Worm (Caenorhabditis elegans): ENCODE measurements around the gene sre-24.

sre-24 gene

DNA sequence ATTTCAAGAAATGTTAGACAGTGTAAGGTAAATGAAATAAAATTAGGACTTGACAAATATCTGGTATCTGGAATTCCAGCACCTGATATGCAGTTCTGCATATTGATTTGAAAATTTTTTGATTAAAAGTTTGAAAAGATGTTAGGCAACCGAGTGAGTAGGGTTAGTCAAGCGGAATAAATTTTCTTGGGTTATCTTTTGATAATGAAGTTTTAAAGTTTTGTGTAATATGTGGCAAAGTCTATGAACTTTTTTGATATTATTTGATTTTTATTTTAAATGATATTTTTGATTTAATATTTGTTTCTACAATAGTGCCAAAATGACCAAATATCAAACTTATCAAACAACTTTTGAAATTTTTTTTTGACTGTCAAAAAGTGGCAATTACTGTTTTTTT lies 15.0 kb upstream of the sre-24 start, which contains the start of gene srh-241:
Gene srh-241, minus strand, starts transcription at position 101 of the 400 bp plus-strand sequence.
- no peak for TF ChIP-seq lsy-12 (tag; optimal IDR thresholded peaks at IDR 0.05)
- TF ChIP-seq ztf-4 (tag; optimal IDR thresholded peaks at IDR 0.05), result no peak
- TF ChIP-seq elt-3 (tag; optimal IDR thresholded peaks at IDR 0.05), result no peak
- no peak for TF ChIP-seq tbx-2 (tag; optimal IDR thresholded peaks at IDR 0.05)
- no peak for TF ChIP-seq nhr-12 (tag; optimal IDR thresholded peaks at IDR 0.05)
- no peak for TF ChIP-seq ztf-11 (tag; optimal IDR thresholded peaks at IDR 0.05)
- no peak for TF ChIP-seq unc-39 (tag; optimal IDR thresholded peaks at IDR 0.05)
- TF ChIP-seq elt-2 (tag; optimal IDR thresholded peaks at IDR 0.05), result no peak
- no peak for TF ChIP-seq sea-2 (GFP tag; optimal IDR thresholded peaks at IDR 0.05)
- TF ChIP-seq nhr-237 (tag; optimal IDR thresholded peaks at IDR 0.05), result no peak
- TF ChIP-seq aly-2 (tag; optimal IDR thresholded peaks at IDR 0.05), result no peak
- TF ChIP-seq skn-1 (tag; optimal IDR thresholded peaks at IDR 0.05), result no peak
- TF ChIP-seq mml-1 (tag; optimal IDR thresholded peaks at IDR 0.05), result no peak
- no peak for TF ChIP-seq lin-15B (tag; optimal IDR thresholded peaks at IDR 0.05)
- TF ChIP-seq R02D3.7 (tag; optimal IDR thresholded peaks at IDR 0.05), result no peak
- no peak for TF ChIP-seq nhr-77 (tag; optimal IDR thresholded peaks at IDR 0.05)
- no peak for TF ChIP-seq pha-4 (tag; optimal IDR thresholded peaks at IDR 0.05)

ce11 chrV:2870127-2870526 lies 14.4 kb upstream of the sre-24 start, which contains the start of gene srh-243:
Gene srh-243, plus strand, starts transcription at chrV:2870427.
- no peak for TF ChIP-seq nhr-237 (tag; optimal IDR thresholded peaks at IDR 0.05)
- TF ChIP-seq ceh-28 (tag; optimal IDR thresholded peaks at IDR 0.05), result no peak
- no peak for TF ChIP-seq eor-1 (tag; optimal IDR thresholded peaks at IDR 0.05)

- no peak for TF ChIP-seq unc-39 (tag; optimal IDR thresholded peaks at IDR 0.05)
- no peak for TF ChIP-seq ztf-11 (tag; optimal IDR thresholded peaks at IDR 0.05)
- TF ChIP-seq nfya-1 (tag; optimal IDR thresholded peaks at IDR 0.05; ENCODE audit: insufficient read depth), result no peak
- TF ChIP-seq nhr-76 (tag; optimal IDR thresholded peaks at IDR 0.05), result no peak
- no peak for TF ChIP-seq nhr-77 (tag; optimal IDR thresholded peaks at IDR 0.05)
- TF ChIP-seq daf-12 (tag; optimal IDR thresholded peaks at IDR 0.05), result no peak
- TF ChIP-seq egl-5 (tag; optimal IDR thresholded peaks at IDR 0.05), result no peak
- no peak for TF ChIP-seq nhr-43 (tag; optimal IDR thresholded peaks at IDR 0.05; ENCODE audit: poor library complexity, severe bottlenecking)
- no peak for TF ChIP-seq skn-1 (tag; optimal IDR thresholded peaks at IDR 0.05)
These were observed 12.6 kb upstream of the sre-24 start for ce11 chrV:2871754-2872504.

- TF ChIP-seq nhr-12 (tag; optimal IDR thresholded peaks at IDR 0.05) (no peak), egl-5 (tag; optimal IDR thresholded peaks at IDR 0.05) (no peak), nhr-23 (tag; optimal IDR thresholded peaks at IDR 0.05) (no peak), skn-1 (tag; optimal IDR thresholded peaks at IDR 0.05) (no peak), aly-2 (tag; optimal IDR thresholded peaks at IDR 0.05) (no peak), ztf-4 (tag; optimal IDR thresholded peaks at IDR 0.05) (no peak), nhr-77 (tag; optimal IDR thresholded peaks at IDR 0.05) (no peak), fos-1 (tag; optimal IDR thresholded peaks at IDR 0.05) (no peak), jun-1 (tag; optimal IDR thresholded peaks at IDR 0.05) (no peak), lin-15B (tag; optimal IDR thresholded peaks at IDR 0.05) (no peak), snpc-4 (tag; optimal IDR thresholded peaks at IDR 0.05) (no peak), fkh-10 (GFP tag; optimal IDR thresholded peaks at IDR 0.05) (no peak), elt-3 (tag; optimal IDR thresholded peaks at IDR 0.05) (no peak), ZK546.5 (tag; optimal IDR thresholded peaks at IDR 0.05) (no peak), nhr-67 (tag; optimal IDR thresholded peaks at IDR 0.05) (no peak), pqm-1 (tag; optimal IDR thresholded peaks at IDR 0.05) (no peak), egl-27 (tag; optimal IDR thresholded peaks at IDR 0.05) (no peak), ceh-9 (tag; optimal IDR thresholded peaks at IDR 0.05) (no peak), mdl-1 (tag; optimal IDR thresholded peaks at IDR 0.05) (no peak)
These were observed 11.6 kb upstream of the sre-24 start for ce11 chrV:2872947-2873346.
